Worm (Caenorhabditis elegans) whole organism, L2 larva: ENCODE measurements around the gene elt-7.
A peak's percentile ranks its signal among the peaks of the same experiment; 100 is the strongest.

ENCODE experiments used
- C34F6.9 ChIP-seq: fragments of 150-350 bp; optimal IDR thresholded peaks from 2 replicates; lab custom pipeline; 2014; ENCODE audit warnings: missing biosample characterization, missing genetic modification characterization
- F13H6.1 ChIP-seq: sonication (generic microtip); optimal IDR thresholded peaks from 2 replicates; lab custom pipeline; 2016; ENCODE audit warnings: missing genetic modification characterization, missing compliant biosample characterization
- R02D3.7 ChIP-seq: fragments of 150-350 bp; optimal IDR thresholded peaks from 2 replicates; lab custom pipeline; 2014; ENCODE audit warnings: missing biosample characterization, missing genetic modification characterization
- ZK546.5 ChIP-seq: sonication (generic microtip); optimal IDR thresholded peaks from 2 replicates; lab custom pipeline; 2017; ENCODE audit warnings: missing biosample characterization, missing genetic modification characterization
- alr-1 ChIP-seq: fragments of 150-350 bp; optimal IDR thresholded peaks from 2 replicates; lab custom pipeline; 2014; ENCODE audit warnings: missing biosample characterization, missing genetic modification characterization
- aly-2 ChIP-seq: fragments of 150-350 bp; optimal IDR thresholded peaks from 2 replicates; lab custom pipeline; 2014; ENCODE audit warnings: missing biosample characterization, missing genetic modification characterization
- ama-1 ChIP-seq: fragments of 150-350 bp; optimal IDR thresholded peaks from 2 replicates; lab custom pipeline; 2018; ENCODE audit warnings: inconsistent platforms
- ceh-82 ChIP-seq: fragments of 150-350 bp; optimal IDR thresholded peaks from 2 replicates; lab custom pipeline; 2014; ENCODE audit warnings: missing biosample characterization, missing genetic modification characterization
- elt-1 ChIP-seq: fragments of 150-350 bp; optimal IDR thresholded peaks from 2 replicates; lab custom pipeline; 2014; ENCODE audit warnings: missing biosample characterization, missing genetic modification characterization
- elt-3 ChIP-seq: sonication (generic microtip); optimal IDR thresholded peaks from 2 replicates; lab custom pipeline; 2017; ENCODE audit warnings: missing biosample characterization, missing genetic modification characterization
- fos-1 ChIP-seq: fragments of 150-350 bp; optimal IDR thresholded peaks from 2 replicates; lab custom pipeline; 2014; ENCODE audit warnings: missing biosample characterization, missing genetic modification characterization
- lin-11 ChIP-seq: fragments of 150-350 bp; sonication (generic microtip); optimal IDR thresholded peaks from 2 replicates; lab custom pipeline; 2014; ENCODE audit warnings: missing biosample characterization, missing genetic modification characterization, inconsistent platforms, mixed read lengths
- lin-39 ChIP-seq: fragments of 150-350 bp; optimal IDR thresholded peaks from 2 replicates; lab custom pipeline; 2014; ENCODE audit warnings: missing biosample characterization, missing genetic modification reagents, missing genetic modification characterization
- lsy-2 ChIP-seq, 2 experiments: fragments of 150-350 bp in 1 of 2; sonication (generic microtip) in 1 of 2; optimal IDR thresholded peaks; 2 replicates each; lab custom pipeline; 2014 to 2017; ENCODE audit warnings: missing biosample characterization in 2 of 2, missing genetic modification characterization in 2 of 2
- mab-5 ChIP-seq: fragments of 150-350 bp; optimal IDR thresholded peaks from 2 replicates; lab custom pipeline; 2014; ENCODE audit warnings: missing biosample characterization, missing genetic modification characterization
- mbf-1 ChIP-seq: sonication (generic microtip); optimal IDR thresholded peaks from 2 replicates; lab custom pipeline; 2017; ENCODE audit warnings: missing biosample characterization, missing genetic modification characterization
- mdl-1 ChIP-seq, 2 experiments: fragments of 150-350 bp in 1 of 2; sonication (generic microtip) in 1 of 2; optimal IDR thresholded peaks; 2 replicates each; lab custom pipeline; 2017; ENCODE audit warnings: missing biosample characterization in 2 of 2, missing genetic modification characterization in 2 of 2
- nhr-10 ChIP-seq: sonication (generic microtip); optimal IDR thresholded peaks from 2 replicates; lab custom pipeline; 2017; ENCODE audit warnings: missing biosample characterization, missing genetic modification characterization
- nhr-12 ChIP-seq: fragments of 150-350 bp; optimal IDR thresholded peaks from 2 replicates; lab custom pipeline; 2014; ENCODE audit warnings: missing biosample characterization, missing genetic modification characterization
- nhr-129 ChIP-seq: fragments of 150-350 bp; optimal IDR thresholded peaks from 2 replicates; lab custom pipeline; 2014; ENCODE audit warnings: missing biosample characterization, missing genetic modification characterization
- nhr-21 ChIP-seq: fragments of 150-350 bp; optimal IDR thresholded peaks from 2 replicates; lab custom pipeline; 2014; ENCODE audit warnings: missing biosample characterization, missing genetic modification characterization
- nhr-23 ChIP-seq: fragments of 150-350 bp; optimal IDR thresholded peaks from 2 replicates; lab custom pipeline; 2014; ENCODE audit warnings: missing biosample characterization, missing genetic modification reagents, missing genetic modification characterization
- nhr-237 ChIP-seq: fragments of 150-350 bp; optimal IDR thresholded peaks from 2 replicates; lab custom pipeline; 2014; ENCODE audit warnings: missing biosample characterization, missing genetic modification characterization
- nhr-25 ChIP-seq: fragments of 150-350 bp; sonication (generic microtip); optimal IDR thresholded peaks from 3 replicates; lab custom pipeline; 2014; ENCODE audit warnings: missing biosample characterization, missing genetic modification characterization
- nhr-6 ChIP-seq: fragments of 150-350 bp; optimal IDR thresholded peaks from 2 replicates; lab custom pipeline; 2014; ENCODE audit warnings: missing biosample characterization, missing genetic modification characterization
- nhr-77 ChIP-seq: fragments of 150-350 bp; optimal IDR thresholded peaks from 2 replicates; lab custom pipeline; 2014; ENCODE audit warnings: missing biosample characterization, missing genetic modification characterization
- peb-1 ChIP-seq: fragments of 150-350 bp; optimal IDR thresholded peaks from 2 replicates; lab custom pipeline; 2014; ENCODE audit warnings: missing biosample characterization, missing genetic modification characterization
- sma-3 ChIP-seq: sonication (generic microtip); optimal IDR thresholded peaks from 2 replicates; lab custom pipeline; 2016; ENCODE audit warnings: missing genetic modification reagents, missing genetic modification characterization, missing compliant biosample characterization
- sma-9 ChIP-seq, 2 experiments: fragments of 150-350 bp in 1 of 2; sonication (generic microtip) in 1 of 2; optimal IDR thresholded peaks; 2 replicates each; lab custom pipeline; 2014 to 2016; ENCODE audit warnings: missing genetic modification characterization in 2 of 2, mild to moderate bottlenecking in 1 of 2, missing biosample characterization in 1 of 2, missing compliant biosample characterization in 1 of 2, missing genetic modification reagents in 1 of 2, moderate library complexity in 1 of 2
- unc-39 ChIP-seq: fragments of 150-350 bp; optimal IDR thresholded peaks from 2 replicates; lab custom pipeline; 2014; ENCODE audit warnings: missing biosample characterization, missing genetic modification characterization
- unc-62 ChIP-seq: fragments of 150-350 bp; optimal IDR thresholded peaks from 2 replicates; lab custom pipeline; 2014; ENCODE audit warnings: missing biosample characterization, missing genetic modification reagents, missing genetic modification characterization
- zag-1 ChIP-seq: fragments of 150-350 bp; optimal IDR thresholded peaks from 2 replicates; lab custom pipeline; 2014; ENCODE audit warnings: missing biosample characterization, missing genetic modification characterization
- ztf-1 ChIP-seq: fragments of 200-800 bp; sonication (Bioruptor generic); conservative IDR thresholded peaks from 2 replicates; pipeline ENCODE4 v1.3.6; 2022; ENCODE audit warnings: missing genetic modification characterization, missing compliant biosample characterization
- ztf-11 ChIP-seq: sonication (generic microtip); optimal IDR thresholded peaks from 2 replicates; lab custom pipeline; 2017; ENCODE audit warnings: missing biosample characterization, missing genetic modification characterization
- ztf-4 ChIP-seq: fragments of 150-350 bp; optimal IDR thresholded peaks from 2 replicates; lab custom pipeline; 2014; ENCODE audit warnings: missing biosample characterization, missing genetic modification characterization

The elt-7 gene

DNA sequence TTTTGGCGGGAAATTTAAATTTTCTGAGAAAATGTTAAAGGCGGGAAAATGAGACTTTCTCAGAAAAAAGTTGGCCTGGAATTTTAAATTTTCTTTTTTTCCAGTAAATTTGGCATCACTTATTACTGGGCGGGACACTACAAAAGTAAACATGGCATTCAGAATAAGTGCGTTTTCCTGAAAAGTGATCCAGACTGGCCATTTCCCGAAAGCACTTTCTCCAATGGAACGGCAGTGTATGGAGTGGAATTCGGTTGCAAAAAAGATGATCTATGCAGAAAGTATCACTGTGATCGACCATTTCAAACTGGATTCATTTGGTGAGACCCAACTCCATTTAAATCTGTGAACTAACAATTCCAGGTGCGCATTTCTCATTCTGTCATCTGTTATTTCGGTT, 17.4 kb downstream of the elt-7 start:
- TF ChIP-seq ZK546.5 (tag; lab: Kevin White, UChicago) (no peak), C34F6.9 (no peak), ama-1 (lab: Kevin White, UChicago) (no peak), peb-1 (no peak), fos-1 (no peak), nhr-77 (tag; lab: Kevin White, UChicago) (no peak), nhr-23 (tag; lab: Kevin White, UChicago) (no peak)

- TF ChIP-seq nhr-12 (tag; lab: Kevin White, UChicago) (no peak), mbf-1 (no peak), nhr-129 (tag; lab: Kevin White, UChicago) (no peak), elt-1 (tag; lab: Kevin White, UChicago) (no peak), F13H6.1 (tag; lab: Kevin White, UChicago) (no peak), ama-1 (lab: Kevin White, UChicago) (no peak), lin-39 (tag; lab: Kevin White, UChicago) (no peak), nhr-6 (tag; lab: Kevin White, UChicago) (no peak), sma-3 (GFP tag; lab: Kevin White, UChicago) (no peak), elt-3 (tag; lab: Kevin White, UChicago) (no peak), mdl-1 (tag; optimal IDR thresholded peaks at IDR 0.05; lab: Kevin White, UChicago) (no peak)
Measured at ce11 chrV:4788823-4789222, 18.4 kb downstream of the elt-7 start, which contains the start of gene R02F11.10. Gene R02F11.10 (plus strand): TSS chrV:4789123.

DNA sequence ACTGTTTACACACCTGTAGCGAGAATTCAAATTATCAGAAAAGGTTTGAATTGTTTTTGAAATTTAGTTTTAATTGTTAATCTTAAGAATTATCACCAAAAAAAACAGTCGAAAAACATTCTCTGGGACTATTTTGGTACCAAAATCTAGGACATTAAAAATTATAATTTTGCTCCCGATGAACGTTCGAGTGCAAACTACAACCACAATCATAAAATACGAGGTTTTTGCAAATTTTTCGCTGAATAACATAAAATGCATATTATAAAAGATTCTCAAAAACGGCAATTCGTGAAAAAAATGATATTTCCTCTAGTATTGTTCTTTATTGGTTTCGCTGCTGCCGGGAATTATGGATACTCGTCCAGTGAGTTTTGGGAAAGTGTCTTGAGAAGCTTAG, 19.9 kb downstream of the elt-7 start, which contains the start of gene R02F11.12:
Gene R02F11.12, plus strand, starts transcription at position 301 of the 400 bp plus-strand sequence.
- no peak for TF ChIP-seq unc-39 (tag; lab: Kevin White, UChicago)
- TF ChIP-seq, all 48 proteins: peak for 0

DNA sequence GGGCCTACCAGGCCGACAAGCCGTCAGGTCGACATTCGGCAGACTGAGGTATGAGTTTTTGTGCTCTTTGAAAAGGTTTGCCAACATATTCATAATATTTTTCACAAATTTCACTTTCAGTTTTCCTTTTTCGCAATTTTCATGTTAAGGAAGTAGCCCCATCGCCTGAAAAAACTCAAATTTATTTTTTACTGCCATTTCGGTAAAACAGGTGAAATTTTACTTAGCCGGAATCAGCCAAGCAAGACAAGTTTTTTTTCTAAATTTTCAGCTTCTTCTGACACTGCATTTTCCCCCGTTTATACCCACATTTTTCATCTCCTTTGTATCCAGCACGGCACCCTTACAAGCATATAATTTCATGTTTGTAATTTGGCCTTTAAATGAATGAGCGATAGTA, 21.1 kb downstream of the elt-7 start, which contains the start of gene R02F11.11:
Gene R02F11.11, plus strand, starts transcription at position 301 of the 400 bp plus-strand sequence.
- TF ChIP-seq lin-11 (tag; lab: Kevin White, UChicago) (no peak), aly-2 (no peak), nhr-10 (tag; lab: Kevin White, UChicago) (no peak), nhr-237 (no peak), mab-5 (tag; lab: Kevin White, UChicago) (no peak), sma-3 (GFP tag; lab: Kevin White, UChicago) (no peak), elt-3 (tag; lab: Kevin White, UChicago) (no peak), nhr-21 (tag; lab: Kevin White, UChicago) (no peak), ztf-1 (GFP tag; lab: Robert Waterston, UW) (no peak)

ce11 chrV:4794308-4794707, 23.8 kb downstream of the elt-7 start, which contains the start of gene R02F11.2:
Gene R02F11.2 (plus strand): TSS chrV:4794599.
- no peak for TF ChIP-seq nhr-77 (tag; lab: Kevin White, UChicago)
- peak; percentile 43 for TF ChIP-seq ztf-4 (tag; lab: Kevin White, UChicago)
- no peak for TF ChIP-seq nhr-10 (tag; lab: Kevin White, UChicago)
- TF ChIP-seq mbf-1 = no peak
- TF ChIP-seq zag-1 (tag; lab: Kevin White, UChicago) = no peak
- no peak for TF ChIP-seq mdl-1 (tag; optimal IDR thresholded peaks at IDR 0.05; lab: Kevin White, UChicago)
- TF ChIP-seq unc-39 (tag; lab: Kevin White, UChicago) = no peak
- peak; percentile 36 for TF ChIP-seq nhr-21 (tag; lab: Kevin White, UChicago)
- TF ChIP-seq ceh-82 (tag; lab: Kevin White, UChicago) = no peak
- TF ChIP-seq lsy-2 (tag; optimal IDR thresholded peaks at IDR 0.05; lab: Kevin White, UChicago) = no peak
- no peak for TF ChIP-seq unc-62 (GFP tag; lab: Kevin White, UChicago)
- TF ChIP-seq nhr-23 (tag; lab: Kevin White, UChicago) = no peak
- no peak for TF ChIP-seq ztf-11 (tag; lab: Kevin White, UChicago)
- no peak for TF ChIP-seq nhr-129 (tag; lab: Kevin White, UChicago)
- TF ChIP-seq elt-1 (tag; lab: Kevin White, UChicago) = no peak
- no peak for TF ChIP-seq nhr-25
- no peak for TF ChIP-seq R02D3.7 (tag; lab: Kevin White, UChicago)
- TF ChIP-seq alr-1 = no peak
- no peak for TF ChIP-seq F13H6.1 (tag; lab: Kevin White, UChicago)
- no peak for TF ChIP-seq sma-9 (GFP tag; optimal IDR thresholded peaks at IDR 0.05; lab: Kevin White, UChicago)
- no peak for TF ChIP-seq sma-9 (tag; optimal IDR thresholded peaks at IDR 0.05; lab: Kevin White, UChicago)
- peak; percentile 14 for TF ChIP-seq C34F6.9
